Worm (Caenorhabditis elegans) whole organism, mixed stage, embryonic: ENCODE measurements around the gene ifta-1.

Source experiments
- blmp-1 ChIP-seq: fragments of 150-350 bp; optimal IDR thresholded peaks from 2 replicates; lab custom pipeline; 2014; ENCODE audit warnings: missing biosample characterization, missing genetic modification characterization
- flh-1 ChIP-seq: fragments of 200-800 bp; sonication (Bioruptor generic); optimal IDR thresholded peaks from 2 replicates; lab custom pipeline; 2018; ENCODE audit warnings: mild to moderate bottlenecking, missing genetic modification characterization, moderate library complexity, missing compliant biosample characterization
- nhr-12 ChIP-seq: fragments of 150-350 bp; optimal IDR thresholded peaks from 2 replicates; lab custom pipeline; 2014; ENCODE audit warnings: missing biosample characterization, missing genetic modification characterization
- pha-4 ChIP-seq: fragments of 150-350 bp; optimal IDR thresholded peaks from 2 replicates; lab custom pipeline; 2018; ENCODE audit warnings: missing biosample characterization, missing genetic modification reagents, missing genetic modification characterization
- sptf-1 ChIP-seq: sonication (generic microtip); optimal IDR thresholded peaks from 2 replicates; lab custom pipeline; 2017; ENCODE audit warnings: mild to moderate bottlenecking, missing genetic modification characterization, moderate library complexity, missing compliant biosample characterization
- unc-39 ChIP-seq: fragments of 150-350 bp; optimal IDR thresholded peaks from 2 replicates; lab custom pipeline; 2014; ENCODE audit warnings: missing biosample characterization, missing genetic modification characterization

ce11 chrX:5538416-5538815, 14.1 kb downstream of the ifta-1 start, which contains the start of gene lgx-1:
- no peak for TF ChIP-seq blmp-1 (tag; lab: Kevin White, UChicago)
- no peak for TF ChIP-seq flh-1 (GFP tag; lab: Kevin White, UChicago)
- no peak for TF ChIP-seq pha-4 (tag; lab: Kevin White, UChicago)
- TF ChIP-seq nhr-12 (tag; lab: Kevin White, UChicago): no peak
- no peak for TF ChIP-seq unc-39
- no peak for TF ChIP-seq sptf-1 (tag; lab: Kevin White, UChicago)
